Fruit fly (Drosophila melanogaster) whole organism, embryonic: ENCODE data around the gene Trm1.
A peak's percentile ranks its signal among the peaks of the same experiment; 100 is the strongest.

ENCODE experiments used
- Adf1 ChIP-seq: fragments of 200-800 bp; sonication (Bioruptor generic); IDR thresholded peaks from 2 replicates; pipeline ENCODE4 v1.3.6; 2022; ENCODE audit warnings: missing biosample characterization, missing genetic modification characterization
- Antp ChIP-seq: fragments of 200-800 bp; sonication (Bioruptor generic); optimal IDR thresholded peaks from 3 replicates; lab custom pipeline; 2016; ENCODE audit warnings: missing biosample characterization, missing genetic modification characterization
- Atf6 ChIP-seq: fragments of 200-800 bp; sonication (Bioruptor generic); IDR thresholded peaks from 2 replicates; pipeline ENCODE4 v1.3.6; 2022; ENCODE audit warnings: missing biosample characterization, missing genetic modification characterization
- CG10267 ChIP-seq: fragments of 200-800 bp; sonication (Bioruptor generic); optimal IDR thresholded peaks from 2 replicates; lab custom pipeline; 2018; ENCODE audit warnings: missing biosample characterization, mild to moderate bottlenecking, missing genetic modification characterization, moderate library complexity
- CG11456 ChIP-seq: fragments of 200-800 bp; sonication (Bioruptor generic); IDR thresholded peaks from 3 replicates; pipeline ENCODE4 v1.3.6; 2022; ENCODE audit warnings: missing biosample characterization, missing genetic modification characterization
- CG11696 ChIP-seq: fragments of 200-800 bp; sonication (Bioruptor generic); IDR thresholded peaks from 2 replicates; pipeline ENCODE4 v1.3.6; 2022; ENCODE audit warnings: missing biosample characterization, missing genetic modification characterization
- CG12071 ChIP-seq: fragments of 200-800 bp; sonication (Bioruptor generic); optimal IDR thresholded peaks from 3 replicates; lab custom pipeline; 2018; ENCODE audit warnings: missing biosample characterization, mild to moderate bottlenecking, missing genetic modification characterization
- CG1233 ChIP-seq: fragments of 200-800 bp; sonication (Bioruptor generic); optimal IDR thresholded peaks from 4 replicates; lab custom pipeline; 2018; ENCODE audit warnings: missing biosample characterization, mild to moderate bottlenecking, missing genetic modification characterization
- CG13624 ChIP-seq: fragments of 200-800 bp; sonication (Bioruptor generic); optimal IDR thresholded peaks from 2 replicates; lab custom pipeline; 2016; ENCODE audit warnings: missing biosample characterization, missing genetic modification characterization
- CG13894 ChIP-seq: fragments of 200-800 bp; sonication (Bioruptor generic); optimal IDR thresholded peaks from 3 replicates; lab custom pipeline; 2018; ENCODE audit warnings: missing biosample characterization, mild to moderate bottlenecking, missing genetic modification characterization, moderate library complexity
- CG15514 ChIP-seq: fragments of 200-800 bp; sonication (Bioruptor generic); optimal IDR thresholded peaks from 3 replicates; lab custom pipeline; 2017; ENCODE audit warnings: missing biosample characterization, missing genetic modification characterization, mild to moderate bottlenecking, moderate library complexity, missing genetic modification reagents
- CG17912 ChIP-seq: fragments of 200-800 bp; sonication (Bioruptor generic); optimal IDR thresholded peaks from 2 replicates; lab custom pipeline; 2018; ENCODE audit warnings: missing biosample characterization, mild to moderate bottlenecking, missing genetic modification characterization
- CG18011 ChIP-seq: fragments of 200-800 bp; sonication (Bioruptor generic); optimal IDR thresholded peaks from 2 replicates; lab custom pipeline; 2017; ENCODE audit warnings: missing biosample characterization, missing genetic modification characterization, mild to moderate bottlenecking, moderate library complexity, missing genotype
- CG3838 ChIP-seq: fragments of 200-800 bp; sonication (Bioruptor generic); optimal IDR thresholded peaks from 3 replicates; lab custom pipeline; 2016; ENCODE audit warnings: missing biosample characterization, missing genetic modification characterization
- CG5953 ChIP-seq: fragments of 200-800 bp; sonication (Bioruptor generic); IDR thresholded peaks from 2 replicates; pipeline ENCODE4 v1.3.6; 2022; ENCODE audit warnings: missing biosample characterization, missing genetic modification characterization
- CG6254 ChIP-seq: fragments of 200-800 bp; sonication (Bioruptor generic); optimal IDR thresholded peaks from 3 replicates; lab custom pipeline; 2017; ENCODE audit warnings: mild to moderate bottlenecking, missing biosample characterization, missing genetic modification reagents, missing genetic modification characterization
- Dad ChIP-seq: fragments of 200-800 bp; sonication (Bioruptor generic); optimal IDR thresholded peaks from 3 replicates; lab custom pipeline; 2016; ENCODE audit warnings: missing biosample characterization, missing genetic modification characterization
- Dbx ChIP-seq: fragments of 200-800 bp; sonication (Bioruptor generic); IDR thresholded peaks from 3 replicates; pipeline ENCODE4 v1.3.6; 2022; ENCODE audit warnings: missing biosample characterization, missing genetic modification characterization
- Fer1 ChIP-seq: fragments of 200-800 bp; sonication (Bioruptor generic); optimal IDR thresholded peaks from 2 replicates; lab custom pipeline; 2017; ENCODE audit warnings: missing biosample characterization, mild to moderate bottlenecking, missing genetic modification characterization
- Hmx ChIP-seq: fragments of 200-800 bp; sonication (Bioruptor generic); optimal IDR thresholded peaks from 2 replicates; lab custom pipeline; 2016; ENCODE audit warnings: missing biosample characterization, missing genetic modification characterization
- Hr78 ChIP-seq, 2 experiments: fragments of 200-800 bp in 1 of 2; fragments of >200 bp in 1 of 2; sonication (Bioruptor generic) in 1 of 2; optimal IDR thresholded peaks; 2 replicates each; lab custom pipeline; 2017 to 2019; ENCODE audit warnings: missing biosample characterization in 2 of 2, missing genetic modification characterization in 2 of 2, mild to moderate bottlenecking in 1 of 2, moderate library complexity in 1 of 2
- MBD-R2 ChIP-seq: fragments of 200-800 bp; sonication (Bioruptor generic); IDR thresholded peaks from 2 replicates; pipeline ENCODE4 v1.3.6; 2022; ENCODE audit warnings: missing biosample characterization, missing genetic modification characterization
- MESR4 ChIP-seq: fragments of 200-800 bp; sonication (Bioruptor generic); optimal IDR thresholded peaks from 2 replicates; lab custom pipeline; 2018; ENCODE audit warnings: missing biosample characterization, mild to moderate bottlenecking, missing genetic modification characterization, moderate library complexity
- NK7.1 ChIP-seq: fragments of 200-800 bp; sonication (Bioruptor generic); optimal IDR thresholded peaks from 3 replicates; lab custom pipeline; 2016; ENCODE audit warnings: missing biosample characterization, missing genetic modification characterization
- Optix ChIP-seq: fragments of 200-800 bp; sonication (Bioruptor generic); IDR thresholded peaks from 3 replicates; pipeline ENCODE4 v1.3.6; 2022; ENCODE audit warnings: missing biosample characterization, missing genetic modification characterization
- al ChIP-seq: fragments of 200-800 bp; sonication (Bioruptor generic); IDR thresholded peaks from 2 replicates; pipeline ENCODE4 v1.3.6; 2022; ENCODE audit warnings: missing biosample characterization, missing genetic modification characterization
- bab2 ChIP-seq: fragments of 200-800 bp; sonication (Bioruptor generic); optimal IDR thresholded peaks from 2 replicates; lab custom pipeline; 2016; ENCODE audit warnings: missing biosample characterization, missing genetic modification characterization
- cad ChIP-seq: fragments of >200 bp; optimal IDR thresholded peaks from 2 replicates; lab custom pipeline; 2017; ENCODE audit warnings: missing biosample characterization, missing genetic modification characterization
- chm ChIP-seq: fragments of 200-800 bp; sonication (Bioruptor generic); IDR thresholded peaks from 2 replicates; pipeline ENCODE4 v1.3.6; 2022; ENCODE audit warnings: missing biosample characterization, missing genetic modification characterization
- crol ChIP-seq: fragments of 200-800 bp; sonication (Bioruptor generic); IDR thresholded peaks from 2 replicates; pipeline ENCODE4 v1.3.6; 2022; ENCODE audit warnings: missing biosample characterization, missing genetic modification characterization
- gfzf ChIP-seq: fragments of 200-800 bp; sonication (Bioruptor generic); optimal IDR thresholded peaks from 2 replicates; lab custom pipeline; 2016; ENCODE audit warnings: missing biosample characterization, mild to moderate bottlenecking, missing genetic modification characterization, moderate library complexity
- gro ChIP-seq: fragments of 200-800 bp; sonication (Bioruptor generic); optimal IDR thresholded peaks from 2 replicates; lab custom pipeline; 2016; ENCODE audit warnings: missing biosample characterization, missing genetic modification characterization
- gsb ChIP-seq: fragments of 200-800 bp; sonication (Bioruptor generic); IDR thresholded peaks from 2 replicates; pipeline ENCODE4 v1.3.6; 2022; ENCODE audit warnings: missing biosample characterization, missing genetic modification characterization
- hkb ChIP-seq, 2 experiments: fragments of 200-800 bp in 1 of 2; fragments of >200 bp in 1 of 2; sonication (Bioruptor generic) in 1 of 2; IDR thresholded peaks in 1 of 2; optimal IDR thresholded peaks in 1 of 2; 2 replicates each; pipeline versions ENCODE4 v1.3.6 to Lab custom; 2017 to 2022; ENCODE audit warnings: missing biosample characterization in 1 of 2, missing genetic modification characterization in 1 of 2
- insv ChIP-seq, 2 experiments: fragments of 200-800 bp; sonication (Bioruptor generic); optimal IDR thresholded peaks; 3 replicates each; lab custom pipeline; 2016 to 2018; ENCODE audit warnings: missing biosample characterization in 2 of 2, missing genetic modification characterization in 2 of 2
- ken ChIP-seq: fragments of 200-800 bp; sonication (Bioruptor generic); IDR thresholded peaks from 3 replicates; pipeline ENCODE4 v1.3.6; 2022; ENCODE audit warnings: missing biosample characterization, missing genetic modification characterization
- lola ChIP-seq, 3 experiments: fragments of >200 bp in 2 of 3; fragments of 200-800 bp in 1 of 3; sonication (Bioruptor generic) in 1 of 3; optimal IDR thresholded peaks; 2 replicates each; lab custom pipeline; 2017 to 2019; ENCODE audit warnings: missing biosample characterization in 3 of 3, missing genetic modification characterization in 3 of 3, mild to moderate bottlenecking in 1 of 3, moderate library complexity in 1 of 3
- maf-S ChIP-seq: fragments of 200-800 bp; sonication (Bioruptor generic); optimal IDR thresholded peaks from 2 replicates; lab custom pipeline; 2016; ENCODE audit warnings: missing biosample characterization, missing genetic modification characterization
- nom ChIP-seq: fragments of 200-800 bp; sonication (Bioruptor generic); optimal IDR thresholded peaks from 2 replicates; lab custom pipeline; 2017; ENCODE audit warnings: missing biosample characterization, missing genetic modification characterization, mild to moderate bottlenecking, moderate library complexity, missing genetic modification reagents
- oc ChIP-seq: fragments of 200-800 bp; sonication (Bioruptor generic); optimal IDR thresholded peaks from 2 replicates; lab custom pipeline; 2018; ENCODE audit warnings: missing biosample characterization, mild to moderate bottlenecking, missing genetic modification characterization, moderate library complexity
- p53 ChIP-seq: fragments of 200-800 bp; sonication (Bioruptor generic); optimal IDR thresholded peaks from 2 replicates; lab custom pipeline; 2016; ENCODE audit warnings: missing biosample characterization, missing genetic modification characterization
- ranshi ChIP-seq: fragments of 200-800 bp; sonication (Bioruptor generic); IDR thresholded peaks from 2 replicates; pipeline ENCODE4 v1.3.6; 2022; ENCODE audit warnings: missing biosample characterization, missing genetic modification characterization
- salm ChIP-seq: fragments of 200-800 bp; sonication (Bioruptor generic); optimal IDR thresholded peaks from 2 replicates; lab custom pipeline; 2018; ENCODE audit warnings: missing biosample characterization, mild to moderate bottlenecking, missing genetic modification characterization
- sc ChIP-seq, 3 experiments: fragments of >200 bp in 2 of 3; fragments of 200-800 bp in 1 of 3; sonication (Bioruptor generic) in 1 of 3; optimal IDR thresholded peaks; 2 replicates in 2 of 3; 3 replicates in 1 of 3; lab custom pipeline; 2017; ENCODE audit warnings: mild to moderate bottlenecking in 1 of 3, missing biosample characterization in 1 of 3, missing genetic modification characterization in 1 of 3, missing genetic modification reagents in 1 of 3
- slou ChIP-seq: fragments of 200-800 bp; sonication (Bioruptor generic); optimal IDR thresholded peaks from 3 replicates; lab custom pipeline; 2016; ENCODE audit warnings: missing biosample characterization, missing genetic modification characterization
- stc ChIP-seq: fragments of 200-800 bp; sonication (Bioruptor generic); IDR thresholded peaks from 2 replicates; pipeline ENCODE4 v1.3.6; 2022; ENCODE audit warnings: missing biosample characterization, missing genetic modification characterization
- trem ChIP-seq: fragments of 200-800 bp; optimal IDR thresholded peaks from 3 replicates; lab custom pipeline; 2019; ENCODE audit warnings: missing biosample characterization, mild to moderate bottlenecking, missing genetic modification characterization, moderate library complexity
- trh ChIP-seq: fragments of 200-800 bp; sonication (Bioruptor generic); optimal IDR thresholded peaks from 2 replicates; lab custom pipeline; 2016; ENCODE audit warnings: missing biosample characterization, missing genetic modification characterization
- tup ChIP-seq: fragments of 200-800 bp; sonication (Bioruptor generic); optimal IDR thresholded peaks from 2 replicates; lab custom pipeline; 2016; ENCODE audit warnings: missing biosample characterization, mild to moderate bottlenecking, missing genetic modification characterization, moderate library complexity
- vnd ChIP-seq: fragments of 200-800 bp; sonication (Bioruptor generic); IDR thresholded peaks from 3 replicates; pipeline ENCODE4 v1.3.6; 2022; ENCODE audit warnings: missing biosample characterization, missing genetic modification characterization; ENCODE audit not compliant: partially characterized antibody

Gene Trm1

dm6 chr2L:12467673-12468072 lies 39.8 kb downstream of the Trm1 start (continued):
- TF ChIP-seq CG1233 (no peak), CG12071 (GFP tag; lab: Kevin White, UChicago) (peak; percentile 24), cad (GFP tag; lab: Kevin White, UChicago) (no peak), bab2 (GFP tag; lab: Kevin White, UChicago) (peak; percentile 60), salm (tag; lab: Kevin White, UChicago) (no peak), ranshi (GFP tag; lab: Robert Waterston, UW) (0 out of 2 replicates have a peak, but pooled peaks have one; percentile 33), Adf1 (no peak; the same call in 1 of the 2 replicates), p53 (GFP tag; lab: Kevin White, UChicago) (peak; percentile 22), lola (GFP tag; optimal IDR thresholded peaks at IDR 0.05; lab: Kevin White, UChicago) (no peak), Fer1 (peak; percentile 53), Antp (peak; percentile 48), al (GFP tag; lab: Robert Waterston, UW) (peak; percentile 81), CG13624 (peak; percentile 80), Atf6 (peak; percentile 71), tup (GFP tag; lab: Kevin White, UChicago) (no peak), stc (0 out of 2 replicates have a peak, but pooled peaks have one; percentile 7), oc (no peak), chm (no peak; the same call in 1 of the 2 replicates), CG10267 (peak; percentile 4), CG15514 (GFP tag; lab: Kevin White, UChicago) (peak; percentile 68), CG6254 (GFP tag; lab: Kevin White, UChicago) (no peak), CG18011 (peak; percentile 62), CG11696 (GFP tag; lab: Robert Waterston, UW) (0 out of 2 replicates have a peak, but pooled peaks have one; percentile 7), sc (optimal IDR thresholded peaks at IDR 0.05; lab: Kevin White, UChicago) (no peak), sc (GFP tag; optimal IDR thresholded peaks at IDR 0.05; lab: Kevin White, UChicago) (no peak), CG5953 (GFP tag; lab: Robert Waterston, UW) (no peak), MBD-R2 (GFP tag; lab: Robert Waterston, UW) (peak; percentile 43; the same call in 1 of the 2 replicates), crol (GFP tag; lab: Robert Waterston, UW) (no peak), CG11456 (GFP tag; lab: Robert Waterston, UW) (peak; percentile 82), Hr78 (GFP tag; optimal IDR thresholded peaks at IDR 0.05; lab: Kevin White, UChicago) (no peak), CG13894 (peak; percentile 84), Hmx (no peak), NK7.1 (GFP tag; lab: Kevin White, UChicago) (peak; percentile 37), Optix (GFP tag; lab: Robert Waterston, UW) (0 out of 3 replicates have a peak, but pooled peaks have one; percentile 28), Dbx (GFP tag; lab: Robert Waterston, UW) (peak; percentile 81), CG17912 (GFP tag; lab: Kevin White, UChicago) (no peak), gfzf (GFP tag; lab: Kevin White, UChicago) (no peak), insv (GFP tag; optimal IDR thresholded peaks at IDR 0.05; lab: Kevin White, UChicago) (no peak), gsb (GFP tag; lab: Robert Waterston, UW) (peak; percentile 64; the same call in 1 of the 2 replicates), vnd (GFP tag; lab: Robert Waterston, UW) (no peak), slou (GFP tag; lab: Kevin White, UChicago) (no peak), ken (GFP tag; lab: Robert Waterston, UW) (no peak), Dad (GFP tag; lab: Kevin White, UChicago) (peak; percentile 16), nom (GFP tag; lab: Kevin White, UChicago) (no peak), maf-S (GFP tag; lab: Kevin White, UChicago) (peak; percentile 18), gro (GFP tag; lab: Kevin White, UChicago) (peak; percentile 92), MESR4 (no peak), trh (no peak), trem (tag; lab: Kevin White, UChicago) (no peak), hkb (optimal IDR thresholded peaks at IDR 0.05; lab: Kevin White, UChicago) (no peak), hkb (GFP tag; IDR thresholded peaks at IDR 0.05; lab: Robert Waterston, UW) (no peak), CG3838 (GFP tag; lab: Kevin White, UChicago) (no peak)
